Worm (Caenorhabditis elegans): ENCODE measurements around the gene F01D4.8.

DNA sequence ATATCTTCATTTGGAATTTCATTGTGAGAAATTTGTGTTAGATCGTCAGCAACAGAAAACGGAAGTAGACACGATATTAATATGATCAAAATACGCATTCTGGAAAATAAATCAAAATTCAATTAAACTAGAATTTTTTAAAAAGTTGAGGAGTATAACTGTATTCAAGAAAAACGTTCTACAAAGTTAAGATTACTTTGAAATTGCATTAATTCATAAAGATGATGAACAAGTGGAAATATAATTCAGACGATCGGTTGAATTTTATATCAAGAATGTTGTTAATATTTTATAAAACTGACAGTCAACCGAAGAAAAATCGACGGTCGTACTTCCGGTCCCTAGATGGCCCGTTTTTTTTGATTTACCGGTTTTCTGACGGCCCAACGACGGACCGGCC is at the start of gene F01D4.8:
- TF ChIP-seq dao-5 (tag; optimal IDR thresholded peaks at IDR 0.05), result no peak
- no peak for TF ChIP-seq W03F9.2 (tag; optimal IDR thresholded peaks at IDR 0.05)
